Worm (Caenorhabditis elegans) whole organism, early embryonic: ENCODE measurements around the gene col-96.

Experiments
- ama-1 ChIP-seq: fragments of 150-350 bp; optimal IDR thresholded peaks from 2 replicates; lab custom pipeline; 2014
- ceh-13 ChIP-seq: fragments of 200-800 bp; sonication (Bioruptor generic); optimal IDR thresholded peaks from 2 replicates; lab custom pipeline; 2018; ENCODE audit warnings: mild to moderate bottlenecking, missing genetic modification characterization, missing compliant biosample characterization

- TF ChIP-seq ama-1 (lab: Kevin White, UChicago) (no peak), ceh-13 (GFP tag; lab: Kevin White, UChicago) (no peak)
Observed at ce11 chrIII:11726590-11726989, 20.0 kb upstream of the col-96 start, which contains the start of gene Y41C4A.12.
